Worm (Caenorhabditis elegans) whole organism, late embryonic: ENCODE results near the gene ppat-1.

Source experiments
- C38D4.7 ChIP-seq: fragments of 200-800 bp; sonication (Bioruptor generic); optimal IDR thresholded peaks from 2 replicates; lab custom pipeline; 2018; ENCODE audit warnings: mild to moderate bottlenecking, missing genetic modification characterization, moderate library complexity, missing compliant biosample characterization
- K02D7.2 ChIP-seq: sonication (generic microtip); optimal IDR thresholded peaks from 2 replicates; lab custom pipeline; 2017; ENCODE audit warnings: mild to moderate bottlenecking, missing genetic modification characterization, missing compliant biosample characterization
- K09A11.1 ChIP-seq: sonication (generic microtip); optimal IDR thresholded peaks from 2 replicates; lab custom pipeline; 2017; ENCODE audit warnings: antibody characterized with exemption, mild to moderate bottlenecking, missing genetic modification characterization, missing compliant biosample characterization; ENCODE audit not compliant: insufficient read depth
- T23F11.4 ChIP-seq: fragments of 200-800 bp; sonication (Bioruptor generic); optimal IDR thresholded peaks from 2 replicates; lab custom pipeline; 2018; ENCODE audit warnings: mild to moderate bottlenecking, missing genetic modification characterization, missing compliant biosample characterization
- Y22D7AL.16 ChIP-seq: sonication (generic microtip); optimal IDR thresholded peaks from 2 replicates; lab custom pipeline; 2016; ENCODE audit warnings: missing genetic modification characterization, missing compliant biosample characterization
- ahr-1 ChIP-seq: sonication (generic microtip); optimal IDR thresholded peaks from 2 replicates; lab custom pipeline; 2016; ENCODE audit warnings: missing genetic modification characterization, missing compliant biosample characterization
- ceh-19 ChIP-seq: fragments of 200-800 bp; sonication (Bioruptor generic); optimal IDR thresholded peaks from 2 replicates; lab custom pipeline; 2018; ENCODE audit warnings: mild to moderate bottlenecking, missing genetic modification characterization, missing compliant biosample characterization
- ceh-22 ChIP-seq: sonication (generic microtip); optimal IDR thresholded peaks from 2 replicates; lab custom pipeline; 2017; ENCODE audit warnings: missing biosample characterization, missing genetic modification characterization
- ceh-24 ChIP-seq: sonication (generic microtip); optimal IDR thresholded peaks from 2 replicates; lab custom pipeline; 2016; ENCODE audit warnings: mild to moderate bottlenecking, missing genetic modification characterization, missing compliant biosample characterization
- ceh-30 ChIP-seq: fragments of 150-350 bp; optimal IDR thresholded peaks from 2 replicates; lab custom pipeline; 2014; ENCODE audit warnings: missing biosample characterization, missing genetic modification characterization
- ceh-31 ChIP-seq: sonication (generic microtip); optimal IDR thresholded peaks from 2 replicates; lab custom pipeline; 2016; ENCODE audit warnings: missing genetic modification characterization, missing compliant biosample characterization
- ceh-34 ChIP-seq: sonication (generic microtip); optimal IDR thresholded peaks from 2 replicates; lab custom pipeline; 2016; ENCODE audit warnings: mild to moderate bottlenecking, missing genetic modification characterization, missing compliant biosample characterization
- ceh-45 ChIP-seq: fragments of 200-800 bp; sonication (Bioruptor generic); IDR thresholded peaks from 2 replicates; pipeline ENCODE4 v1.3.6; 2022; ENCODE audit warnings: missing genetic modification reagents, missing genetic modification characterization, missing compliant biosample characterization
- ceh-6 ChIP-seq: fragments of 200-800 bp; sonication (Bioruptor generic); optimal IDR thresholded peaks from 2 replicates; lab custom pipeline; 2018; ENCODE audit warnings: mild to moderate bottlenecking, missing genetic modification characterization, missing compliant biosample characterization
- ceh-9 ChIP-seq: sonication (generic microtip); optimal IDR thresholded peaks from 2 replicates; lab custom pipeline; 2016; ENCODE audit warnings: mild to moderate bottlenecking, missing genetic modification characterization, inconsistent platforms, missing compliant biosample characterization
- dmd-4 ChIP-seq: sonication (generic microtip); optimal IDR thresholded peaks from 2 replicates; lab custom pipeline; 2016; ENCODE audit warnings: borderline replicate concordance, missing genetic modification characterization, missing compliant biosample characterization
- dve-1 ChIP-seq: sonication (generic microtip); optimal IDR thresholded peaks from 2 replicates; lab custom pipeline; 2017; ENCODE audit warnings: antibody characterized with exemption, mild to moderate bottlenecking, missing genetic modification characterization, missing compliant biosample characterization
- eyg-1 ChIP-seq: sonication (generic microtip); optimal IDR thresholded peaks from 2 replicates; lab custom pipeline; 2016; ENCODE audit warnings: missing genotype, missing genetic modification characterization, missing compliant biosample characterization
- fax-1 ChIP-seq: sonication (generic microtip); optimal IDR thresholded peaks from 2 replicates; lab custom pipeline; 2016; ENCODE audit warnings: missing genotype, missing genetic modification characterization, missing compliant biosample characterization
- fkh-10 ChIP-seq: fragments of 150-350 bp; optimal IDR thresholded peaks from 2 replicates; lab custom pipeline; 2014; ENCODE audit warnings: missing biosample characterization, missing genetic modification reagents, missing genetic modification characterization
- gmeb-2 ChIP-seq: sonication (generic microtip); optimal IDR thresholded peaks from 2 replicates; lab custom pipeline; 2016; ENCODE audit warnings: missing genetic modification characterization, inconsistent platforms, missing compliant biosample characterization
- hlh-13 ChIP-seq: fragments of 200-800 bp; sonication (Bioruptor generic); optimal IDR thresholded peaks from 2 replicates; lab custom pipeline; 2018; ENCODE audit warnings: mild to moderate bottlenecking, missing genetic modification characterization, missing compliant biosample characterization
- hlh-15 ChIP-seq: sonication (generic microtip); optimal IDR thresholded peaks from 2 replicates; lab custom pipeline; 2016; ENCODE audit warnings: missing genetic modification characterization, missing compliant biosample characterization
- hlh-6 ChIP-seq: sonication (generic microtip); optimal IDR thresholded peaks from 2 replicates; lab custom pipeline; 2016; ENCODE audit warnings: missing genotype, missing genetic modification characterization, missing compliant biosample characterization
- lim-6 ChIP-seq: sonication (generic microtip); optimal IDR thresholded peaks from 2 replicates; lab custom pipeline; 2016; ENCODE audit warnings: missing genetic modification characterization, missing compliant biosample characterization
- lin-11 ChIP-seq: fragments of 200-800 bp; sonication (Bioruptor generic); optimal IDR thresholded peaks from 2 replicates; lab custom pipeline; 2018; ENCODE audit warnings: mild to moderate bottlenecking, missing genetic modification characterization, missing compliant biosample characterization
- madf-2 ChIP-seq: sonication (generic microtip); optimal IDR thresholded peaks from 2 replicates; lab custom pipeline; 2017; ENCODE audit warnings: missing genetic modification characterization, missing compliant biosample characterization
- mec-3 ChIP-seq: sonication (generic microtip); optimal IDR thresholded peaks from 2 replicates; lab custom pipeline; 2016; ENCODE audit warnings: borderline replicate concordance, missing genetic modification characterization, missing compliant biosample characterization
- nhr-11 ChIP-seq: fragments of 150-350 bp; optimal IDR thresholded peaks from 2 replicates; lab custom pipeline; 2014; ENCODE audit warnings: missing biosample characterization, missing genetic modification characterization
- nhr-232 ChIP-seq: sonication (generic microtip); optimal IDR thresholded peaks from 2 replicates; lab custom pipeline; 2016; ENCODE audit warnings: missing genetic modification characterization, missing compliant biosample characterization
- npax-4 ChIP-seq: sonication (generic microtip); optimal IDR thresholded peaks from 2 replicates; lab custom pipeline; 2016; ENCODE audit warnings: missing genetic modification characterization, missing compliant biosample characterization
- odd-2 ChIP-seq: sonication (generic microtip); optimal IDR thresholded peaks from 2 replicates; lab custom pipeline; 2017; ENCODE audit warnings: antibody characterized with exemption, mild to moderate bottlenecking, missing genetic modification characterization, missing compliant biosample characterization
- pat-9 ChIP-seq: fragments of 200-800 bp; sonication (Bioruptor generic); optimal IDR thresholded peaks from 2 replicates; lab custom pipeline; 2018; ENCODE audit warnings: mild to moderate bottlenecking, missing genetic modification characterization, moderate library complexity, missing compliant biosample characterization
- pax-1 ChIP-seq: fragments of 150-350 bp; optimal IDR thresholded peaks from 2 replicates; lab custom pipeline; 2014; ENCODE audit warnings: missing biosample characterization, missing genetic modification characterization
- pqm-1 ChIP-seq: sonication (generic microtip); optimal IDR thresholded peaks from 2 replicates; lab custom pipeline; 2016; ENCODE audit warnings: missing genetic modification characterization, missing compliant biosample characterization
- pros-1 ChIP-seq: fragments of 150-350 bp; optimal IDR thresholded peaks from 2 replicates; lab custom pipeline; 2014; ENCODE audit warnings: missing biosample characterization, missing genetic modification reagents, missing genetic modification characterization
- rnt-1 ChIP-seq: sonication (generic microtip); optimal IDR thresholded peaks from 2 replicates; lab custom pipeline; 2016; ENCODE audit warnings: missing genetic modification characterization, missing compliant biosample characterization
- sdc-2 ChIP-seq: sonication (generic microtip); optimal IDR thresholded peaks from 2 replicates; lab custom pipeline; 2016; ENCODE audit warnings: missing genotype, missing genetic modification characterization, missing compliant biosample characterization
- sox-2 ChIP-seq: fragments of 200-800 bp; sonication (Bioruptor generic); IDR thresholded peaks from 2 replicates; pipeline ENCODE4 v1.3.6; 2022; ENCODE audit warnings: missing genetic modification reagents, missing genetic modification characterization, missing compliant biosample characterization
- syd-9 ChIP-seq: sonication (generic microtip); optimal IDR thresholded peaks from 2 replicates; lab custom pipeline; 2016; ENCODE audit warnings: mild to moderate bottlenecking, missing genetic modification characterization, moderate library complexity, missing compliant biosample characterization
- tbx-2 ChIP-seq: sonication (generic microtip); optimal IDR thresholded peaks from 2 replicates; lab custom pipeline; 2016; ENCODE audit warnings: missing genetic modification characterization, missing compliant biosample characterization
- ttx-3 ChIP-seq: sonication (generic microtip); optimal IDR thresholded peaks from 2 replicates; lab custom pipeline; 2016; ENCODE audit warnings: missing genetic modification reagents, missing genetic modification characterization, missing compliant biosample characterization
- unc-3 ChIP-seq, 2 experiments: fragments of 200-800 bp in 1 of 2; sonication (Bioruptor generic) in 1 of 2; sonication (generic microtip) in 1 of 2; conservative IDR thresholded peaks in 1 of 2; optimal IDR thresholded peaks in 1 of 2; 2 replicates each; pipeline versions ENCODE4 v1.3.6 to Lab custom; 2016 to 2022; ENCODE audit warnings: missing compliant biosample characterization in 2 of 2, missing genetic modification characterization in 2 of 2, missing genetic modification reagents in 1 of 2
- zip-5 ChIP-seq: sonication (generic microtip); optimal IDR thresholded peaks from 2 replicates; lab custom pipeline; 2016; ENCODE audit warnings: missing genetic modification characterization, missing compliant biosample characterization
- ztf-16 ChIP-seq: sonication (generic microtip); optimal IDR thresholded peaks from 2 replicates; lab custom pipeline; 2017; ENCODE audit warnings: missing genetic modification characterization, missing compliant biosample characterization

ppat-1 gene

DNA sequence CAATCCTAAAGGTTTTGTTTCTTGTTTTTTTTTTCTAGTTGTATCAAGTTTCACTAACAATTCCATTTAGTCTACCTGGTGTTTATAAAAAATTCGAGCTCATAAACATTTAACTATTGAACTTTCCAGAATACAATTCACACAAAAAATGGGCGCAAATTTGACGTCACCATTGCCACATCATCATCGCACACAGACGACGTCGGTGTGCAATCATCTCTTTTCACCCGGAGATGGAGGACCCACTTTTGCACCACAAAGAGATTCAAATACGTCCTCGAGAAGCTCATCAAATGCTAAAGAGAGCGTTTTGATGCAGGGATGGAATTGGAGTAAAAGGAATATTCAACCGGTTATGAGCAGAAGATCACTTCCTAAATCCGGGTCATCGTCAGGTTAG is 29.7 kb upstream of the ppat-1 start:
- no peak for TF ChIP-seq ceh-34 (tag; lab: Kevin White, UChicago)
- TF ChIP-seq Y22D7AL.16 = no peak

DNA sequence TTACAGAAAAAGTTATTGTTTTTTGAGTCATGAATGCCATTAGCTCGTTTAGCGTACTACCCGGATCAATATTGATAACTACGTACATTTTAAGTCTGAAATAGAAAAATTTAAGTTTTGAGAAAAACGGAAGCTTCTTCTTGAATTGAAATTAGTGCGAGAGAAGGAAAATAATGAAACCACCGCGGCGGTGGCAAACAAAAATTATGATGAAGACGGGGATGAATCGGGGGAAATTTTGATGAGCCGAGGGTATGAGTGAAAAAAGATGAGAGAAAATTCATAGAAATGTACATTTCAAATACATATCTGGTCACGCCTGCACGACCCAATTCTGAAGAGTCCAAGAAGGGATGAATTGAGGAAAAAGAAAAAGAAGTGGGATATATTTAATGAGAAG is 23.8 kb upstream of the ppat-1 start, which contains the start of gene T23F11.4:
Gene T23F11.4 (minus strand): TSS at position 101 of the 400 bp plus-strand sequence.
- no peak for TF ChIP-seq nhr-11 (tag; lab: Kevin White, UChicago)
- TF ChIP-seq Y22D7AL.16 = no peak
- no peak for TF ChIP-seq hlh-15 (tag; lab: Kevin White, UChicago)
- no peak for TF ChIP-seq zip-5 (tag; lab: Kevin White, UChicago)
- TF ChIP-seq ahr-1 = no peak
- no peak for TF ChIP-seq mec-3 (tag; lab: Kevin White, UChicago)
- TF ChIP-seq hlh-6 (tag; lab: Kevin White, UChicago) = no peak
- TF ChIP-seq odd-2 (tag; lab: Kevin White, UChicago) = no peak
- TF ChIP-seq tbx-2 (tag; lab: Kevin White, UChicago) = no peak
- no peak for TF ChIP-seq ceh-9
- TF ChIP-seq hlh-13 (GFP tag; lab: Kevin White, UChicago) = no peak
- no peak for TF ChIP-seq sox-2 (GFP tag; lab: Robert Waterston, UW)
- TF ChIP-seq pat-9 (tag; lab: Kevin White, UChicago) = no peak
- TF ChIP-seq ztf-16 (tag; lab: Kevin White, UChicago) = no peak
- TF ChIP-seq unc-3 (GFP tag; conservative IDR thresholded peaks at IDR 0.05; lab: Robert Waterston, UW) = no peak
- TF ChIP-seq unc-3 (tag; optimal IDR thresholded peaks at IDR 0.05; lab: Kevin White, UChicago) = no peak
- no peak for TF ChIP-seq fkh-10 (GFP tag; lab: Kevin White, UChicago)
- no peak for TF ChIP-seq dmd-4 (tag; lab: Kevin White, UChicago)
- no peak for TF ChIP-seq ceh-22
- no peak for TF ChIP-seq npax-4 (tag; lab: Kevin White, UChicago)

DNA sequence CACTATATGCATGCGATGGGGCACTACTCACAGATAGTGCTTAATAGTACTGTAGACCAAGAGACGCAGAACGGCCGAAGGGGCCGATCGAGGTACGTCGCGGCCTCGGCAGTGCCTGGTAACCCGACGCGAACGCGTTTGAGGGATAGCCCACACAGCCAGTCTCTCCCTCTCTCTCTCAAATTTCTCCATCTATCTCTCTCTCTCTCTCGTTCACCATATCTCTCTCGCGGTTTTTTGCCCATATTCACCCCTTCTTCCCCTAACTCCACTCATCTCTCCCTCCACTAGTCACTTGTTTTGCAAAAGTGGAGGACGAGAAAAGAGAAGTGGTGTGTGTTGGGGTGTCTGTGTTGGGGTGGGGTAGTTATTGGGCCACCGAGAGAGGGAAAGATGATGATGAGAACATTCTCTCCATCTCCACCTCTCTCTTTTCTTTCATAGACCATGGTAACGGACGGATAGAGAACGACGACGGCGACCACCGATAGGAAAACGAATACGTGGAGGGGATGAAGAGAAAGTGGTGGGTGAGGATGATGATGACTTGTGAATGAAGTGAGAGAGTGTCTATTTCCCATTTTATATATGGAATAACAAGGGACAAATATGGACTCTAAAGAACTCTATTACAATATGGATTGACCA is 22.2 kb upstream of the ppat-1 start:
- no peak for TF ChIP-seq gmeb-2 (tag; lab: Kevin White, UChicago)
- peak; percentile 38 for TF ChIP-seq ceh-30 (tag; lab: Kevin White, UChicago)
- no peak for TF ChIP-seq hlh-13 (GFP tag; lab: Kevin White, UChicago)
- no peak for TF ChIP-seq lim-6 (tag; lab: Kevin White, UChicago)
- peak; percentile 36 for TF ChIP-seq rnt-1
- peak; percentile 34 for TF ChIP-seq syd-9 (tag; lab: Kevin White, UChicago)
- no peak for TF ChIP-seq fax-1 (tag; lab: Kevin White, UChicago)
- TF ChIP-seq ceh-19 (GFP tag; lab: Kevin White, UChicago) = peak; percentile 71
- TF ChIP-seq ceh-45 (GFP tag; lab: Robert Waterston, UW) = no peak
- no peak for TF ChIP-seq pax-1
- TF ChIP-seq hlh-15 (tag; lab: Kevin White, UChicago) = no peak
- TF ChIP-seq pqm-1 (tag; lab: Kevin White, UChicago) = no peak
- TF ChIP-seq K02D7.2 = no peak
- no peak for TF ChIP-seq ceh-9
- no peak for TF ChIP-seq ttx-3 (tag; lab: Kevin White, UChicago)
- TF ChIP-seq mec-3 (tag; lab: Kevin White, UChicago) = no peak
- peak; percentile 43 for TF ChIP-seq dmd-4 (tag; lab: Kevin White, UChicago)
- no peak for TF ChIP-seq dve-1 (tag; lab: Kevin White, UChicago)
- peak; percentile 48 for TF ChIP-seq sdc-2 (tag; lab: Kevin White, UChicago)
- TF ChIP-seq lin-11 = no peak
- TF ChIP-seq K09A11.1 (tag; lab: Kevin White, UChicago) = no peak
- no peak for TF ChIP-seq ztf-16 (tag; lab: Kevin White, UChicago)
- peak; percentile 70 for TF ChIP-seq ceh-31 (tag; lab: Kevin White, UChicago)
- no peak for TF ChIP-seq Y22D7AL.16
- TF ChIP-seq ahr-1 = no peak
- no peak for TF ChIP-seq nhr-11 (tag; lab: Kevin White, UChicago)
- no peak for TF ChIP-seq npax-4 (tag; lab: Kevin White, UChicago)
- peak; percentile 99 for TF ChIP-seq T23F11.4 (GFP tag; lab: Kevin White, UChicago)
- peak; percentile 49 for TF ChIP-seq ceh-6 (GFP tag; lab: Kevin White, UChicago)
- TF ChIP-seq nhr-232 (tag; lab: Kevin White, UChicago) = no peak
- TF ChIP-seq tbx-2 (tag; lab: Kevin White, UChicago) = peak; percentile 64
- TF ChIP-seq ceh-24 (tag; lab: Kevin White, UChicago) = no peak
- TF ChIP-seq zip-5 (tag; lab: Kevin White, UChicago) = no peak
- no peak for TF ChIP-seq C38D4.7
- TF ChIP-seq eyg-1 = peak; percentile 8
- TF ChIP-seq pros-1 = peak; percentile 68
- peak; percentile 92 for TF ChIP-seq ceh-34 (tag; lab: Kevin White, UChicago)
- no peak for TF ChIP-seq madf-2
- no peak for TF ChIP-seq ceh-22
